Fruit fly (Drosophila melanogaster) S2 (cell line): Measurements from ENCODE around the gene CG6621.

Source experiments
- CG8478 ChIP-seq: fragments of >200 bp; optimal IDR thresholded peaks from 2 replicates; lab custom pipeline; 2018
- CTCF ChIP-seq, 2 experiments: fragments of >200 bp; optimal IDR thresholded peaks; 2 replicates each; lab custom pipeline; 2018

CG6621 gene

DNA sequence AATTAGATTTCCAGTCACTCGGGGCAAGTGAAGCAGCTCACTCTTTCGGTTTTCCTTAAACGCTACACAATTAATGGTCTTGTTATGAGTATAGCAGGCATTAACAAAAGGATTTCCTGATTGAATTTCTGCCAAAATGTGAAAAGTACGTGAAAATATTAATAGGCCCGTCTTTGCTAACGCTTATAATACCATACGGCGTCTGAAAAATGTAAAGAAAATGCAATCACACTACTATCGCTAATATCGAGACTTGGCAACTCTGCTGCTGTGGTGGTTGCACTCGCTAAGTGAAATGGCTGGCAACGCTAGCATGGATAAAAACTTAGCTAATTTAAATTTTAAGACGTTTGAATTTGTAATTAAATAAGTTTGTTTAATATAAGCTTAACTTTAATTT is at the start of gene CG6621:
Gene CG6621, minus strand, starts transcription at position 205 of the 400 bp plus-strand sequence.
- TF ChIP-seq CG8478 (lab: Kevin White, UChicago) (no peak), CTCF (optimal IDR thresholded peaks at IDR 0.05; lab: Kevin White, UChicago) (peak; percentile 50 to 68)

DNA sequence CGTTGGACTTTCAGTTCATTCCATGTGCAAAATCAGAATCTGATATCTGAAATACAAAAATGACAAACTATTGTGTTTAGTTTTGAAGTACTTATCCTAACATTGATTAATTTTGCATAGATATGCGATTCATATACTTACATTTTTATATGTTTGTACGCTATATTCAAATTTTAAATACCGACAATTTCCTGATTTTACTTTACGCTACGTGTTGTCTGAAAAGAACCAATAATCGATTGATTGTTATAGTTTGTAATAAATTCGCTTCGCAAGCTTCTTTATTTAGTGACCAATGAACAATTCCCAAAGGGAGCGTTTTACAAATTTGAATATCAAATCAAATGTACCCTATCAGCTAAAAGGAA is 3.8 kb downstream of the CG6621 start, which contains the start of gene Ak3:
Gene Ak3, minus strand, starts transcription at position 69 of the 368 bp plus-strand sequence.
- TF ChIP-seq CG8478 (lab: Kevin White, UChicago), result no peak
- TF ChIP-seq CTCF (optimal IDR thresholded peaks at IDR 0.05; lab: Kevin White, UChicago), result no peak

DNA sequence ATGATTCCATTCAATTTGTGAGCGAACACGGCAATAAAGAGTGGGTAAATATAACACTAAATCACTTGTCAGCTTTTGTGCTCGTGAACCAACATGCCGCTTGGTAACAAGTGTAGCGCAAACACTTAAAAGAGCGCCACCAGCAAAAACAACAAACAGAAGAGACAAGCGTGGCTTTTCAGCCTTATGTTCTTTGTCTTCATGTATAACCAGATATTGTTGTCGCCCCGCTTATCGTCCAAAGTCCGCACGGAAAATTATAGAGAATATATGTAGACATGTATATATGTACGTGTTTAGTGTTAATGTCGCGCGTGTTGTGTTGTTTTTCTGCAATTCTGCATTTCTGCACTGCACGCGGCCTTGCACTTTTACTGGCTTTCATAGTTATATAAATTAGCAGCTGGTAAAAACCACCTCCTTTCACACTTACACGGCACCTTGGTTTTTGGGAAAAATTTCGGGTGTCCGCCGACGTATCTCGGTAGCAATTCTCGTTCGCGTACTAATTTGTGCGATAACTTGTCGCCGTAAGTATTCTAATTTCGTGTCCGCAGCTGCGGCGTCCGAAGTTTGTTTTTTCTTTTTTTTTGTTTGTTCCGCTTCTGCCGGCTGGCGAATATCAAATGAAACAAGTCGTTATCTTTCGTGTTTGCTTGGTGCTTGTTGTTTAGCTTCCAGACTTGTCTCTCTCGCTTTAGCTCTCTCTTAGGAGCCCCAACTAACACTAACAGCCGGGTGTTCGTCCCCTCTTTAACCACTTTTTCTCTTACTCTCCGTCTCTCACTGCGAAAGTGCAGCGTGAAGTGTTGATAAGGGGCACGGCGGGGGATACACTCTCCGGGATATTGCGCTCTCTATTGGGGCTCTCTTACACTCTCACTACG is 4.5 kb downstream of the CG6621 start:
- TF ChIP-seq CTCF (optimal IDR thresholded peaks at IDR 0.05; lab: Kevin White, UChicago) (no peak), CG8478 (lab: Kevin White, UChicago) (no peak)

DNA sequence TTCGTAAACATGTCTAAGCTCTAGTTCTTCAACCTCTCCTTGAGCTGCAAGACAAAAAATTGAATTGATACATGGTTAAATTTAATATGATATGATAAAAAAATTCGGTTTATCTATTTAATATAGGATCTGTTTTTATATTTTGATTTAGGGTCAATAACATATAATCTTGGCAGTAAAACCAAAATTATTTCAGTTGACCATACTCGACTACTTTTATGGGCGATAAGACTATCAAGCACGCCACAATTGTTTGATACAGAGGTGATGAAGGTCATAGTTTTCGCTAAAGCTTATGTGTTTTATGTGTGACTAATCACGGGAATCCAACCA is 5.1 kb downstream of the CG6621 start:
- no peak for TF ChIP-seq CTCF (optimal IDR thresholded peaks at IDR 0.05; lab: Kevin White, UChicago)
- TF ChIP-seq CG8478 (lab: Kevin White, UChicago), result no peak

DNA sequence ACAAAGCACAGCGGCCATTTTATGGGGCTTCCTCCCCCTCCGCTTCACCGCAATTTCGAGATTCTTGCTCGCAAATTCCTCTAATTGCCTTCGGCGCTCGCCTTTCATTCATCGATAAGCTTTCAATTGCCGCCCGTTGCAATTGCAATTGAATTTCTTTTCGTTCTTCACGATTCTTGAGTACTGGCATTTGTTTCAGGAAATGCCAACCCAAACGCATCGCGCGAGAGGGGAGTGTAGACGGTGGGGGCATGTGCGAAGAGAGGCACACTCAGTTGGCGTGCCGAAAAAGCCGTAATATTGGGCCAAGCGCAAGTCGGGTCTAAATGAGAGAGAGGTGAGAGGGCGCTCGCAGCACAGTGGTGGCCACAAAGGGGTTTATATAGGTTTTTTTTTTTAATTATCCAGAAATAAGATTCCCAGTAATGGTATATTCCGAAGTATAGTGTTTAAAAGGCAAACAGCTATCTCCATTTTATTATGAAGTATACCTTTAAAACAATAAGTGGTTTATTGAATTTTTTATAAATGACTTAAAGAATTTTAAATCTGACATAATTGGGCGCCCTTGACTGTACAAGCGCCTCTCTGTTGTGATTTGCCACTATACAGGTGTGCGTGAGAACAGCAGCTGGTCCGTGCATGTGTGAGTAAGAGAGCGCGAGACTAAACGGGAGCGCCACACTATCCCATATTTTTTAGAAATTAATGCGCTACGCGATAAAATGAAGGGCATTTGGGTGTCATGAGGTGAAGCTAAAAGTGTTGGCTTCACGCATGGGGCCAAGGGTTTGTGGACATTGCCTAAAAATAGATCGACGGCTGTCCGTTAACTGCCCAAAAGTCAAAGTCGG is 6.6 kb downstream of the CG6621 start:
- TF ChIP-seq CTCF (optimal IDR thresholded peaks at IDR 0.05; lab: Kevin White, UChicago) (no peak), CG8478 (lab: Kevin White, UChicago) (no peak)

DNA sequence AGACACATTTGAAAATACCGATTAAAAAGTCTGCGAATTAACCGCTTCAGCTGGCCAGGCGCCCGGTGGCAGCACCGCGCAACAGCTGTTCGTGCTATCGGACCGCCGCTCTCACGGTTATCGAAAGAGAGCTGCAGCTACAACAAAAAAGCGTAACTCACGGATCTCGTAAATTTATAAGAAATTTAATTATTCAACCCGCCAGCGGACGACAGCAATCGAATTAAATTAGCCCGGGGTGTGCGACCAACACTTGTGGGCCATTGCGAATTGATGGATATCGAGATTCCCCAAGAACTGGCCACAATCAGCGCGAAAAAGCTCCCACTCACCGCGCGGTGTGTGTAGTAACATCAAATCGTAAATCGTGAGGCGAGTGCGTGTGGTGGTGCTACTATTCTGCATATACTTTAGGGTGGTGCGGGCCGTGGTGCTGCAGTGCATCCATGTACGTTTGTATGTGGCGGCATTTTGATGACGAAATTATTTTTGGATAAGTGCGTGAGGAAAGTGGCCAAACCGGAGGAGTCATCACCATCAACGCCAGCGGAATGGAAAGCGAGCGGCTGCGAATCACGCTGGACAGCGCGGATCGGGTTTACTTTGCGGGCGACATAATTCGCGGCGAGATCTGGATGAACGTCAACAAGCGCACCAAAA is 7.8 kb downstream of the CG6621 start, which contains the start of gene Leash:
Gene Leash, plus strand, starts transcription at position 119 of the 660 bp plus-strand sequence.
- TF ChIP-seq CTCF (optimal IDR thresholded peaks at IDR 0.05; lab: Kevin White, UChicago), result no peak
- no peak for TF ChIP-seq CG8478 (lab: Kevin White, UChicago)

dm6 chr3R:10884678-10885421 is 8.5 kb downstream of the CG6621 start, which contains the start of gene CG14696:
TSS of gene CG14696 (minus strand) at chr3R:10885001.
- TF ChIP-seq CTCF (optimal IDR thresholded peaks at IDR 0.05; lab: Kevin White, UChicago) (no peak), CG8478 (lab: Kevin White, UChicago) (no peak)

DNA sequence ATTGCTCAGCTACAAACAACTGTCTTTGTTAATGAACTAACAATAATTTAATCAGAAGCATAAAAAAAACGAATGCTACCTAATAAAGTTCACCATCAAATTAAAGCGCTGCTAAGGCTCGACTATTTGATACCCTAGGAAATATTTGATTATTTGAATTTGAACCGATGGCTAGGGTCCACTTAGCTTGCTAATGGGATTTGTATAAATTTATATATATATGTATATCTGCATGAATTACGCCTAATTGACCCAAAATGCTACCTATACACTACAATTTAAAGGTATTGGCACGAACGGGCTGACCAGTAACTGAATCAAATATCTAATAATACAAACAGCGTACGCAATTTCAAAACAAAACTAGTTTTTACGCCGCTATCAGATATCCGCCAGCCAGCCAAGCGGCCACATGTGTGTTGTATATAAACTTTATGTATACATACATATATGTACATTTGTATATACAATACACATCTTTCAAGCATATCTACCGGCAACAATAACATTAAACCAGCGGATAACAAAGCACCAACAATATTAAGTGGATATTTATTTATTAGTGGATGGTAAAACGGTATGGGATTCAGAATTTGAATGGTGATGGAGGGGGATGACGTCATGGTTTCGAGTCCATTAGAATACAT is 9.2 kb downstream of the CG6621 start:
- no peak for TF ChIP-seq CG8478 (lab: Kevin White, UChicago)
- no peak for TF ChIP-seq CTCF (optimal IDR thresholded peaks at IDR 0.05; lab: Kevin White, UChicago)

DNA sequence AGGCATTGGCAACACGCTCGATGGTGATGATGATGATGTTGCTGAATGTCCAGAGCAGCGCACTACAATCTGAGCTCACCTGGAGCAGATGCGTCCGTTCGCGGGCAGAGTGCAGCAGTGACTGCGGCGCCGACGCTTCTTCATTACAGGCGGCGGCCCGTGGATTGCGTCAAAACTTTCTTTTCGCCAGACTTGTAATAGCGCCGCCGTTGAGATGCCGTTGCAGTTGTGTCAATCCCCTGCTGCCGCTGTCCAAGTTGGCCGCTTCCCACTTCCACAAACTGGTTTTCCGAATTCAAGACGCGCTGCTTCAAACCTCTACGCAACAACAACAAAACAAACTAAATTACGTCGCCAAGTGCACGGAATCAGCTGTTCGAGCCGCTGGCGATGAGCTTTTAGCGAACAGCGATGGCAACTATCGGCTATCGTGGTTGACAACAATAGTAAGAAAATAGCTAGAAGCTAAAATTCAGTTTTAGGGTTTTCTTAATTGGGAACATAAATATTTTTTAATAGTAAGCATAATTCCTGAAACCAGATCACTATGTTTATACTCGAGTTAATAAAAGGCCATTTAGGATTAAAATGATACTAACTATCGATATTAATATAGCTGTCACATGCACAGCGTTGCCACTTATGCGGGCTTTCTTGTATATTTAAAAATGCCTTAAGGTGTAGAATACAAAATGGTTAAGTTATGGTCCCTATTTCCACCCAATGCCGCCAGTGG is 11.3 kb downstream of the CG6621 start, which contains the start of gene Tpc1:
Gene Tpc1, minus strand, starts transcription at position 365 of the 736 bp plus-strand sequence.
- no peak for TF ChIP-seq CTCF (optimal IDR thresholded peaks at IDR 0.05; lab: Kevin White, UChicago)
- no peak for TF ChIP-seq CG8478 (lab: Kevin White, UChicago)

DNA sequence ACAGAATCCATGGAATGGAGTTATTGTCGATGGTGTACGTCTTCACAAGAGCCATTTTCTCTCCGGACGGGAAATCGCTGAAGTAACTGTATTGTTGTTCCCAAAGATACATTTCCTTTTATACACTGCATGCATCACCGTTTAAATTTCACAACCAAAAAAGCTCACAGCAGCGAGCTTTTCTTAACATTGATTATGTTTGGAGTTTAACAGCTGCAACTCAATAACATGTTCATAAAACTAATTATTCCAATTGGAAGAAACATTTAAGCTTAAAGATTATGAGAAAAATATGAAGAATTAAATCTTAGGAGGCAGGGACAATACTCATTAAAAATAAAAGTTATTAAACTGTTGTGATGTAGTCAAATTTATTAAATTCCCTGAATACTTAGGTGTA is 14.1 kb downstream of the CG6621 start, which contains the start of gene CG14695:
Gene CG14695, minus strand, starts transcription at position 101 of the 400 bp plus-strand sequence.
- TF ChIP-seq CTCF (optimal IDR thresholded peaks at IDR 0.05; lab: Kevin White, UChicago), result no peak
- no peak for TF ChIP-seq CG8478 (lab: Kevin White, UChicago)

DNA sequence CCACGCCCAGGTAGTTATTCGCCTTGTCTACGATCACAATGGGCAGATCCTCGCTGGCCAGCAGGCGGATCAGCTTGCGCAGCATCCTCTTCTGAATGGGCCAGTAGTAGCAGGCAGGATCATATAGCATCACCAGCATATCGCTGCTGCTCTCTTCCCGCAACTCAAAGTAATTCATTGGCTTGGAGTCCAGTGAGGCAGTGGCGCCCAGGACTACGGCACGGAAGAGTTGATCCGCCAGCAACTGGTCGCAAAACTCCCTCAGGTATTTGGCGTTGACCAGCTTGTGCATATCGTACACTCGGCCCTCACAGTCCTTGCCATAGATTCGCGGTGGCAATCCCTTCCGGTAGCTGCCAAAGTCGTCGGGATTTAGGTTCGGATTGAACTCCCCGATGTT is 14.7 kb downstream of the CG6621 start:
- TF ChIP-seq CTCF (optimal IDR thresholded peaks at IDR 0.05; lab: Kevin White, UChicago) (no peak), CG8478 (lab: Kevin White, UChicago) (no peak)

- TF ChIP-seq CTCF (optimal IDR thresholded peaks at IDR 0.05; lab: Kevin White, UChicago), result no peak
- no peak for TF ChIP-seq CG8478 (lab: Kevin White, UChicago)
These were observed 15.5 kb downstream of the CG6621 start for dm6 chr3R:10877808-10878207.
